Worm (Caenorhabditis elegans) whole organism, L3 larva: ENCODE measurements around the gene hlh-10.
A peak's percentile ranks its signal among the peaks of the same experiment; 100 is the strongest.

ENCODE experiments used
- R02D3.7 ChIP-seq: fragments of 150-350 bp; optimal IDR thresholded peaks from 2 replicates; lab custom pipeline; 2014; ENCODE audit warnings: missing biosample characterization, missing genetic modification characterization
- ZK546.5 ChIP-seq: sonication (generic microtip); optimal IDR thresholded peaks from 2 replicates; lab custom pipeline; 2017; ENCODE audit warnings: missing biosample characterization, missing genetic modification characterization
- aly-2 ChIP-seq: fragments of 150-350 bp; optimal IDR thresholded peaks from 2 replicates; lab custom pipeline; 2014; ENCODE audit warnings: missing biosample characterization, missing genetic modification characterization
- ama-1 ChIP-seq: fragments of 150-350 bp; optimal IDR thresholded peaks from 2 replicates; lab custom pipeline; 2018
- ceh-16 ChIP-seq: sonication (generic microtip); optimal IDR thresholded peaks from 2 replicates; lab custom pipeline; 2017; ENCODE audit warnings: missing biosample characterization, missing genetic modification characterization
- ceh-28 ChIP-seq: fragments of 150-350 bp; optimal IDR thresholded peaks from 2 replicates; lab custom pipeline; 2014; ENCODE audit warnings: missing biosample characterization, missing genetic modification reagents, missing genetic modification characterization
- ceh-82 ChIP-seq: fragments of 150-350 bp; optimal IDR thresholded peaks from 2 replicates; lab custom pipeline; 2014; ENCODE audit warnings: missing biosample characterization, missing genetic modification characterization
- ceh-9 ChIP-seq: sonication (generic microtip); optimal IDR thresholded peaks from 2 replicates; lab custom pipeline; 2018; ENCODE audit warnings: missing biosample characterization, missing genetic modification characterization
- daf-12 ChIP-seq: fragments of 150-350 bp; optimal IDR thresholded peaks from 2 replicates; lab custom pipeline; 2014; ENCODE audit warnings: missing biosample characterization, missing genetic modification reagents, missing genetic modification characterization
- egl-27 ChIP-seq: sonication (generic microtip); optimal IDR thresholded peaks from 4 replicates; lab custom pipeline; 2017; ENCODE audit warnings: missing biosample characterization, missing genetic modification reagents, missing genetic modification characterization
- egl-5 ChIP-seq: fragments of 150-350 bp; optimal IDR thresholded peaks from 2 replicates; lab custom pipeline; 2017; ENCODE audit warnings: missing biosample characterization, missing genetic modification reagents, missing genetic modification characterization, inconsistent platforms
- elt-1 ChIP-seq: fragments of 150-350 bp; optimal IDR thresholded peaks from 2 replicates; lab custom pipeline; 2014; ENCODE audit warnings: missing biosample characterization, missing genetic modification characterization
- elt-2 ChIP-seq: sonication (generic microtip); optimal IDR thresholded peaks from 2 replicates; lab custom pipeline; 2016; ENCODE audit warnings: missing genetic modification reagents, mild to moderate bottlenecking, missing genetic modification characterization, missing compliant biosample characterization
- elt-3 ChIP-seq, 3 experiments: fragments of 150-350 bp in 1 of 3; sonication (generic microtip) in 2 of 3; optimal IDR thresholded peaks; 2 replicates in 2 of 3; 4 replicates in 1 of 3; lab custom pipeline; 2014 to 2017; ENCODE audit warnings: missing biosample characterization in 3 of 3, missing genetic modification characterization in 3 of 3
- eor-1 ChIP-seq, 2 experiments: fragments of 150-350 bp; optimal IDR thresholded peaks; 2 replicates each; lab custom pipeline; 2014 to 2018; ENCODE audit warnings: missing biosample characterization in 2 of 2, missing genetic modification characterization in 2 of 2
- fkh-2 ChIP-seq: fragments of 150-350 bp; optimal IDR thresholded peaks from 2 replicates; lab custom pipeline; 2014; ENCODE audit warnings: missing biosample characterization, missing genetic modification reagents, missing genetic modification characterization
- fos-1 ChIP-seq: fragments of 150-350 bp; optimal IDR thresholded peaks from 2 replicates; lab custom pipeline; 2014; ENCODE audit warnings: missing biosample characterization, missing genetic modification characterization
- hmg-11 ChIP-seq: sonication (generic microtip); optimal IDR thresholded peaks from 2 replicates; lab custom pipeline; 2016; ENCODE audit warnings: missing genetic modification characterization, missing compliant biosample characterization
- jun-1 ChIP-seq: fragments of 150-350 bp; optimal IDR thresholded peaks from 2 replicates; lab custom pipeline; 2014; ENCODE audit warnings: missing biosample characterization, missing genetic modification reagents, missing genetic modification characterization
- lin-15B ChIP-seq: fragments of 150-350 bp; optimal IDR thresholded peaks from 2 replicates; lab custom pipeline; 2014; ENCODE audit warnings: missing biosample characterization, missing genetic modification characterization
- lin-39 ChIP-seq: fragments of 150-350 bp; optimal IDR thresholded peaks from 2 replicates; lab custom pipeline; 2018; ENCODE audit warnings: missing biosample characterization, missing genetic modification reagents, missing genetic modification characterization
- lsy-12 ChIP-seq: sonication (generic microtip); optimal IDR thresholded peaks from 2 replicates; lab custom pipeline; 2016; ENCODE audit warnings: mild to moderate bottlenecking, missing genetic modification characterization, missing compliant biosample characterization
- mdl-1 ChIP-seq: fragments of 150-350 bp; optimal IDR thresholded peaks from 2 replicates; lab custom pipeline; 2014; ENCODE audit warnings: missing biosample characterization, missing genetic modification characterization
- mml-1 ChIP-seq: fragments of 150-350 bp; sonication (generic microtip); optimal IDR thresholded peaks from 3 replicates; lab custom pipeline; 2014; ENCODE audit warnings: missing biosample characterization, missing genetic modification characterization
- nfya-1 ChIP-seq: sonication (generic microtip); optimal IDR thresholded peaks from 2 replicates; lab custom pipeline; 2017; ENCODE audit warnings: missing genetic modification characterization, mild to moderate bottlenecking, missing compliant biosample characterization, antibody characterized with exemption, moderate library complexity; ENCODE audit not compliant: insufficient read depth
- nhr-11 ChIP-seq: fragments of 150-350 bp; optimal IDR thresholded peaks from 2 replicates; lab custom pipeline; 2014; ENCODE audit warnings: missing biosample characterization, missing genetic modification characterization
- nhr-12 ChIP-seq: fragments of 150-350 bp; optimal IDR thresholded peaks from 2 replicates; lab custom pipeline; 2014; ENCODE audit warnings: missing biosample characterization, missing genetic modification characterization
- nhr-23 ChIP-seq: fragments of 150-350 bp; optimal IDR thresholded peaks from 2 replicates; lab custom pipeline; 2014; ENCODE audit warnings: missing biosample characterization, missing genetic modification reagents, missing genetic modification characterization
- nhr-237 ChIP-seq: fragments of 150-350 bp; optimal IDR thresholded peaks from 2 replicates; lab custom pipeline; 2014; ENCODE audit warnings: missing biosample characterization, missing genetic modification characterization
- nhr-25 ChIP-seq: sonication (generic microtip); optimal IDR thresholded peaks from 2 replicates; lab custom pipeline; 2017; ENCODE audit warnings: missing biosample characterization, missing genetic modification characterization
- nhr-28 ChIP-seq: fragments of 150-350 bp; optimal IDR thresholded peaks from 2 replicates; lab custom pipeline; 2014; ENCODE audit warnings: missing biosample characterization, missing genetic modification characterization
- nhr-43 ChIP-seq: sonication (generic microtip); optimal IDR thresholded peaks from 2 replicates; lab custom pipeline; 2016; ENCODE audit warnings: mild to moderate bottlenecking, missing genetic modification characterization, missing compliant biosample characterization; ENCODE audit not compliant: poor library complexity, severe bottlenecking
- nhr-67 ChIP-seq: fragments of 150-350 bp; optimal IDR thresholded peaks from 2 replicates; lab custom pipeline; 2014; ENCODE audit warnings: missing biosample characterization, missing genetic modification characterization
- nhr-76 ChIP-seq: fragments of 150-350 bp; sonication (generic microtip); optimal IDR thresholded peaks from 5 replicates; lab custom pipeline; 2014; ENCODE audit warnings: missing biosample characterization, missing genetic modification characterization
- nhr-77 ChIP-seq: fragments of 150-350 bp; optimal IDR thresholded peaks from 2 replicates; lab custom pipeline; 2014; ENCODE audit warnings: missing biosample characterization, missing genetic modification characterization
- pha-4 ChIP-seq: fragments of 150-350 bp; optimal IDR thresholded peaks from 2 replicates; lab custom pipeline; 2014; ENCODE audit warnings: missing biosample characterization, missing genetic modification reagents, missing genetic modification characterization
- pqm-1 ChIP-seq: fragments of 150-350 bp; optimal IDR thresholded peaks from 2 replicates; lab custom pipeline; 2017; ENCODE audit warnings: missing biosample characterization, missing genetic modification characterization, inconsistent platforms
- skn-1 ChIP-seq: fragments of 150-350 bp; optimal IDR thresholded peaks from 2 replicates; lab custom pipeline; 2014; ENCODE audit warnings: missing biosample characterization, missing genetic modification characterization
- snpc-4 ChIP-seq: fragments of 150-350 bp; optimal IDR thresholded peaks from 2 replicates; lab custom pipeline; 2014; ENCODE audit warnings: missing biosample characterization, missing genetic modification characterization
- tbx-2 ChIP-seq: sonication (generic microtip); optimal IDR thresholded peaks from 2 replicates; lab custom pipeline; 2016; ENCODE audit warnings: mild to moderate bottlenecking, missing genetic modification characterization, missing compliant biosample characterization
- unc-39 ChIP-seq: sonication (generic microtip); optimal IDR thresholded peaks from 4 replicates; lab custom pipeline; 2017; ENCODE audit warnings: missing biosample characterization, missing genetic modification characterization
- unc-62 ChIP-seq: fragments of 150-350 bp; sonication (generic microtip); optimal IDR thresholded peaks from 4 replicates; lab custom pipeline; 2014; ENCODE audit warnings: missing biosample characterization, missing genetic modification reagents, missing genetic modification characterization
- zag-1 ChIP-seq: fragments of 150-350 bp; optimal IDR thresholded peaks from 2 replicates; lab custom pipeline; 2014; ENCODE audit warnings: missing biosample characterization, missing genetic modification characterization
- ztf-11 ChIP-seq: fragments of 150-350 bp; optimal IDR thresholded peaks from 2 replicates; lab custom pipeline; 2014; ENCODE audit warnings: missing biosample characterization, missing genetic modification characterization
- ztf-4 ChIP-seq: fragments of 150-350 bp; optimal IDR thresholded peaks from 2 replicates; lab custom pipeline; 2014; ENCODE audit warnings: missing biosample characterization, missing genetic modification characterization

The hlh-10 gene

DNA sequence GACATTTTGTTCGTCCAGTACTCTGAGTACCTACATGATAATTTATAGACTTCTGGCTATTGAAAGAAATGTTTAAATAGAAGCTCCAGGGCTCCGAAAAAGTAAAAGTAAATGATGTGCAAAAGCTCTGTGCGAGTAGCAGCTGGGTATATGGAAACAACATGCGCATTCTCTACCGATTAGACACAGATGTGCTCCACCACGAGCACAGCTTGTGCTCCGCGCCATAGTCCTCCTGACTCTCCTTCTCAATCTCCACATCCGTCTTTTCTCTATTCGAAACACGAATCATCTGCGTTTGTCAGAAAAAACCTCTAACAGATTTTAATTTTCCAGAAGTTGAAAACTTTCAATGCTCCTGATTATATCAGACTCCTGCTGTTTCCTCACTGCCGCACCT, 1.4 kb upstream of the hlh-10 start:
- TF ChIP-seq ama-1 (no peak), mdl-1 (tag; lab: Kevin White, UChicago) (no peak), daf-12 (tag; lab: Kevin White, UChicago) (no peak), ceh-82 (no peak), lin-39 (no peak), ztf-11 (tag; lab: Kevin White, UChicago) (no peak), nhr-43 (tag; lab: Kevin White, UChicago) (no peak), elt-1 (tag; lab: Kevin White, UChicago) (no peak)

DNA sequence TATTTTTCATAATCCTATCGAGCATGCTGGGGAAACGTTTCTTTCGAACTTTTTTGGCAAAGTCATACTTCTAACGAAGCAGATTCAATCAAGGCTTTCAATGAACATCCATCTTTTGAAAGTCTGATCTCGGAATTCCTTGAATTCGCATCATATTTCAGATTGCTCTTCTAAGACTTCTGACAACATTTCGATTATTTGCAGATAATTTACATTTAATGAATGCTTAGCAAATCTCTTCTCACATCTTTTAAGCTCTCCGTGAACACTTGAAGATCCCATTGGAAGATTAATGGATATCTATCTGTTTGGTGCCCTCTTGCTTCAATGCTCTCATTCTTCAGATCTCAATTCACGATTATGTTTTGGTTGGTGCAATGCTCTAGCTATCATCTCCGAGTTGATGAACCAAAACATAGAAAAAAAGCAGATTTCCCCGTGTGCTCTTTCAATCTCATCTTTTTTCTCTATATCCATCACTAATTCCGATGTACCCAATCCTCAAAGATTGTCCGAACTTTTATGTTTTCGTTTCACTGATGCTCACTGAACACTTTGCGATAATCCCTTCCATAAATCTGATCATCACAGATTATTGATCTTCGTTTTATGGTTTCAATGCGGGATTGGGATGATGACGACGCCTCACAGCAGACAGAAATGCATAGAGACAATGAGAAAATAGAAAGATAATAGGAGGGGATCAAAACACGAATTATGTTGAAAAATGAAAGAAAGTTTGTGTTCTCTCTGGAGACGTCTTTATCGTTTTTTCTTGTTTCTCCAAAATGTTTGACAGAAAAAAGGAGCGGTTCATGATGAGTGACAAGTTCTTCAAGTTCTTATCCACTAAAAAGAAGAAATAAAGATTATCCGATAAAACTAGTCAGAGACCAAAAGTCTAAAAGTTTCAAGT, 7.6 kb downstream of the hlh-10 start:
- no peak for TF ChIP-seq lin-39
- TF ChIP-seq mdl-1 (tag; lab: Kevin White, UChicago): no peak
- no peak for TF ChIP-seq zag-1 (tag; lab: Kevin White, UChicago)
- no peak for TF ChIP-seq nhr-76
- TF ChIP-seq elt-2 (tag; lab: Kevin White, UChicago): no peak
- TF ChIP-seq eor-1 (tag; optimal IDR thresholded peaks at IDR 0.05; lab: Kevin White, UChicago): no peak
- TF ChIP-seq ZK546.5 (tag; lab: Kevin White, UChicago): no peak
- TF ChIP-seq elt-1 (tag; lab: Kevin White, UChicago): peak; percentile 85
- no peak for TF ChIP-seq pha-4 (tag; lab: Kevin White, UChicago)
- TF ChIP-seq ceh-82: no peak
- no peak for TF ChIP-seq nhr-237 (tag; lab: Kevin White, UChicago)
- TF ChIP-seq nhr-28 (tag; lab: Kevin White, UChicago): no peak
- TF ChIP-seq egl-5: no peak
- TF ChIP-seq nhr-43 (tag; lab: Kevin White, UChicago): peak; percentile 66
- TF ChIP-seq nhr-23: peak; percentile 7
- no peak for TF ChIP-seq nhr-67 (tag; lab: Kevin White, UChicago)
- peak; percentile 56 for TF ChIP-seq unc-62
- TF ChIP-seq unc-39 (tag; lab: Kevin White, UChicago): no peak

DNA sequence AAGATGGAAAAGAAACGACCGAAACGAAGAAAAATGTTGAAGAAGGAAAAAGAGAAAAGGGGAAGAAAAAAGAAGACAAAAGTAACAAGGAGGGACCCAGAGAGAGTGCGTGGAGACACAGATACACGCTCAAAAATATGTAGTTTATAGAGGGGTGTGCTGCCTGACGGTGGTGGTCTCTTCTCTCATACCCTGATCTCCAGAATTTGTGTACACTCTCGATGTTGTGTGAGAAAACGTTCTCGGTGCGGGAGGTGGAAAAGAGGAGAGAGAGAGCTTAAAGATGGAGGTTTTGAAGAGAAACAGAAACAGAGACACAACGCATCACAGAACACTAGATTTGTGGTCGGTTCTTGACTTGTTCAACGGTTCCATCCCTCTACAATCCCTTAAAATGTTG, 8.4 kb downstream of the hlh-10 start:
- TF ChIP-seq nhr-23: no peak
- TF ChIP-seq nhr-12 (tag; lab: Kevin White, UChicago): no peak
- no peak for TF ChIP-seq elt-1 (tag; lab: Kevin White, UChicago)
- TF ChIP-seq lin-39: peak; percentile 95
- TF ChIP-seq ceh-82: no peak
- peak; percentile 9 for TF ChIP-seq R02D3.7 (tag; lab: Kevin White, UChicago)
- TF ChIP-seq ama-1: no peak
- TF ChIP-seq fkh-2: no peak
- TF ChIP-seq ceh-16: no peak
- peak; percentile 31 for TF ChIP-seq tbx-2 (tag; lab: Kevin White, UChicago)
- peak; percentile 8 for TF ChIP-seq egl-5
- no peak for TF ChIP-seq lsy-12 (tag; lab: Kevin White, UChicago)
- peak; percentile 21 for TF ChIP-seq egl-27
- peak; percentile 79 for TF ChIP-seq hmg-11
- TF ChIP-seq nhr-76: no peak
- TF ChIP-seq nhr-77 (tag; lab: Kevin White, UChicago): no peak
- TF ChIP-seq aly-2 (tag; lab: Kevin White, UChicago): no peak
- no peak for TF ChIP-seq nhr-67 (tag; lab: Kevin White, UChicago)
- no peak for TF ChIP-seq ceh-9 (tag; lab: Kevin White, UChicago)
- no peak for TF ChIP-seq ZK546.5 (tag; lab: Kevin White, UChicago)
- TF ChIP-seq ztf-11 (tag; lab: Kevin White, UChicago): no peak
- peak; percentile 59 for TF ChIP-seq ceh-28 (tag; lab: Kevin White, UChicago)
- TF ChIP-seq elt-3 (tag; optimal IDR thresholded peaks at IDR 0.05; lab: Kevin White, UChicago): no peak
- peak; percentile 33 for TF ChIP-seq pha-4 (tag; lab: Kevin White, UChicago)
- peak; percentile 45 for TF ChIP-seq lin-15B (tag; lab: Kevin White, UChicago)
- TF ChIP-seq unc-62: peak; percentile 53
- TF ChIP-seq nhr-28 (tag; lab: Kevin White, UChicago): no peak
- no peak for TF ChIP-seq mml-1 (tag; lab: Kevin White, UChicago)
- TF ChIP-seq nfya-1 (tag; lab: Kevin White, UChicago): peak; percentile 70
- no peak for TF ChIP-seq ztf-4 (tag; lab: Kevin White, UChicago)
- TF ChIP-seq nhr-43 (tag; lab: Kevin White, UChicago): peak; percentile 40
- TF ChIP-seq skn-1: no peak
- TF ChIP-seq nhr-11: no peak
- TF ChIP-seq zag-1 (tag; lab: Kevin White, UChicago): no peak
- TF ChIP-seq pqm-1 (tag; lab: Kevin White, UChicago): no peak
- TF ChIP-seq nhr-25: no peak
- no peak for TF ChIP-seq daf-12 (tag; lab: Kevin White, UChicago)
- TF ChIP-seq jun-1 (tag; lab: Kevin White, UChicago): no peak
- TF ChIP-seq fos-1 (tag; lab: Kevin White, UChicago): no peak
- TF ChIP-seq mdl-1 (tag; lab: Kevin White, UChicago): no peak
- no peak for TF ChIP-seq elt-2 (tag; lab: Kevin White, UChicago)
- no peak for TF ChIP-seq unc-39 (tag; lab: Kevin White, UChicago)
- TF ChIP-seq snpc-4: peak; percentile 45
